Fruit fly (Drosophila melanogaster): ENCODE results near the gene CG43797.

CG43797 gene

DNA sequence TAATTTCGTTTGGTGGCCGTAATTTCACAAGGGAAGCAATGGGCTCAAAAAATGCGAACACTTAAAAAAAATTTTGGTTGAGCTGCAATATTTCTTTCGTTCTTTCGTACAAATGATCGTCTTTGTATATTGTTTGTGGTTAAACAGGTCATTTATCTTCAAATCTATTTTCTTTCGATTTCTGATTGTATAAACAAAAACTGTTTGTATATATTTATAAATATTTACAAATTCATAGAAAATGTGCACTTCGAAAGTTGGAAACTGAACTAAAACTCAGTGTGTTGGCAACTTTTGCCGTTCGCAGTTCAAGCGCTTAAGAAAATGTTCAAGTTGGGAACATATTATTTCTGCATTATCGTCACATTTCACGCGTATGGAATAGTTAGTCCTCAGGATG lies at the start of gene CG43797:
Gene CG43797, plus strand, starts transcription at position 301 of the 400 bp plus-strand sequence.
- TF ChIP-seq Sox14 (GFP tag; optimal IDR thresholded peaks at IDR 0.05) = no peak
- TF ChIP-seq achi (GFP tag; optimal IDR thresholded peaks at IDR 0.05) = no peak
- TF ChIP-seq CG10669 (GFP tag; optimal IDR thresholded peaks at IDR 0.05) = no peak
- no peak for TF ChIP-seq Sox102F (GFP tag; optimal IDR thresholded peaks at IDR 0.05)
- no peak for TF ChIP-seq CG8632 (GFP tag; optimal IDR thresholded peaks at IDR 0.05)
- TF ChIP-seq Gug (GFP tag; IDR thresholded peaks at IDR 0.05) = no peak

DNA sequence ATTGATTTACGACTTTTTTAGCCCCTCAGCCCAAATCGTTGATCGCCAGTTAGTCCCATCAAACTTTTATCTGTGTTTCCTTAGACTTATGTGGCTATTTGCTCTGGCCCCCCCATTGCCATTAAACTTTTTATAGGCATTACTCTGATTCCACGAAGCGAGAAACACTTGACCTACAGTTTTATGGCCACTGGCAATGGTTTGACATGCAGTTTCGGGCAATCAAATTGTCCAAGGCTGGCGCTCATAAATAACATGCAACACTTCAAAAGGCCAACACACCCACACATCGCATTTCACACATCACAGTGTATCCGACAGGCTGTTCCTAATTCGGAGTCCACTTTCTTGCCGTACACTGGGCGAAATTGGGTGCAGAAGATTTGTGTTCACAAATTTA lies 31.5 kb upstream of the CG43797 start:
- no peak for TF ChIP-seq dsx (GFP tag; optimal IDR thresholded peaks at IDR 0.05; ENCODE audit: poor library complexity, severe bottlenecking)
- no peak for TF ChIP-seq CG4318 (GFP tag; optimal IDR thresholded peaks at IDR 0.05)
- no peak for TF ChIP-seq dac (GFP tag; optimal IDR thresholded peaks at IDR 0.05)
- TF ChIP-seq Eip93F (GFP tag; optimal IDR thresholded peaks at IDR 0.05) = no peak
- TF ChIP-seq Sox102F (GFP tag; optimal IDR thresholded peaks at IDR 0.05) = no peak
- no peak for TF ChIP-seq pdm3 (GFP tag; optimal IDR thresholded peaks at IDR 0.05)
- no peak for TF ChIP-seq fkh (GFP tag; optimal IDR thresholded peaks at IDR 0.05)
- TF ChIP-seq CG10631 (GFP tag; optimal IDR thresholded peaks at IDR 0.05) = no peak

DNA sequence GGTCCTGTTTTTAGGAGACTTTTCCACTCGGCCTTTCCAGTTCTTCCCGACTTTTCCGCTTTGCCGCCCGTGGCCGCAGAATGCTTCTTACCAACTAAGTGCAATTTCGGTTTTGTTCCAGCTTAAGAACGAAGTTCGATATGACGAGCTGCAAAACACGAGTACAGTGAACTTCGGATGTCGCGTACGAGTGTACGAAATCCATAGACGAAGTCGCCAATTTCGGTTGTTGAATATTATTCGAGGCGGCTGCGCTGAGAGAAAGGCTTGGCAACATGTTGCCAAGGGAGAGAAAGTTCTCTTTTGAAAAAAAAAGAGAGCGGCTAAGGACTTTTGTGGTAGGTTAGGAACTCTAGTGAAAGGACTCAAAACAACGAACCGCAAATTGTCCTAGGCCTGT lies 8.2 kb upstream of the CG43797 start, which contains the start of gene fred:
Gene fred, minus strand, starts transcription at position 76 of the 400 bp plus-strand sequence.
- TF ChIP-seq CG8632 (GFP tag; optimal IDR thresholded peaks at IDR 0.05) = no peak
- TF ChIP-seq Hr39 (GFP tag; optimal IDR thresholded peaks at IDR 0.05) = no peak
- TF ChIP-seq svp (GFP tag) = no peak
- TF ChIP-seq CG3919 (GFP tag; optimal IDR thresholded peaks at IDR 0.05) = no peak
- no peak for TF ChIP-seq CG6792 (GFP tag; optimal IDR thresholded peaks at IDR 0.05)
- TF ChIP-seq esn (GFP tag; optimal IDR thresholded peaks at IDR 0.05) = no peak
- no peak for TF ChIP-seq eg (GFP tag; IDR thresholded peaks at IDR 0.05)
- TF ChIP-seq Sox102F (GFP tag; optimal IDR thresholded peaks at IDR 0.05) = no peak

DNA sequence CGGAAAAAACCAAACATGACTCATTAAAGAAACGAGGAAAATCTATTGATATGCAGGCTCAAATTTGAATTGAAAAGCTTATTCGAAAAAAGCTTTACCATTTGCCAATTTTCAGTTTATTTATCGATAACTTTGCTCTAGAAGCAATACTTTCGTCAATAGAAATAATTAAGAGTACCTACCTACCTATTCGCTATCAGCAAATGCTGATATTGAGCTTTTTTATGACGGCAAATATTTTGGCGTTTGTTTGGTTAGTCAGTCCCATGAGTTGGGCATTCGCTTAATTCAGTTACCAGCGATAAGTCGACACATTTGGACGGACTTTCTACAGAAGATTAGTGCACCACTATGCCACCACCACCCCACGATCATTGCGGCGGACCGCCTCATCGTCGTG lies 4.0 kb downstream of the CG43797 start, which contains the start of gene CG34176:
Gene CG34176, plus strand, starts transcription at position 301 of the 400 bp plus-strand sequence.
- TF ChIP-seq Lpt (GFP tag; optimal IDR thresholded peaks at IDR 0.05) (no peak), topi (GFP tag; optimal IDR thresholded peaks at IDR 0.05) (no peak), vri (GFP tag; optimal IDR thresholded peaks at IDR 0.05) (no peak), achi (GFP tag; optimal IDR thresholded peaks at IDR 0.05) (no peak), CG4318 (GFP tag; optimal IDR thresholded peaks at IDR 0.05) (no peak), Smox (GFP tag; optimal IDR thresholded peaks at IDR 0.05) (no peak), fd85E (GFP tag; optimal IDR thresholded peaks at IDR 0.05) (no peak), CG6163 (GFP tag; IDR thresholded peaks at IDR 0.05) (no peak), Hr39 (GFP tag; optimal IDR thresholded peaks at IDR 0.05) (no peak), Met (GFP tag; optimal IDR thresholded peaks at IDR 0.05) (no peak), acj6 (GFP tag; optimal IDR thresholded peaks at IDR 0.05) (no peak), CG1621 (tag; optimal IDR thresholded peaks at IDR 0.05) (no peak), Ets21C (GFP tag; optimal IDR thresholded peaks at IDR 0.05) (no peak), Sox102F (GFP tag; optimal IDR thresholded peaks at IDR 0.05) (no peak)

DNA sequence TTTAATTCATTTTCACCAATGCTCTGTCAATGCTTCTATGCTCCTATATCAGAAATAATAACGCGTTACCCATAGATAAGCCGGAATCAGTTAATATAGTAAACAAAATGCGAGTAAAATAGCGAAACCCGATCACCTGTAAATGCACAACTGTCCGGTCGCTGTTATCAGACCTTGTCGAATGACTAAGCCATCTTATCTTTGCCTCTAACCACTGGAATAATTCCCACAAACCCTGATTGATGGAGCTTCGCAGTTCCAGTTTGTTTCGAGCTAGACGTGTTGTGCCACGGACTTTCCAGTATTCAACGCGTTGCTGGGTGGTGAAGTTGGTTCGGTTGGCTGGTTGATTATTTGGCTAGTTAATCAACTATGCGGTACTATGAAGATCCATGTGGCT lies 4.9 kb downstream of the CG43797 start, which contains the start of gene CG15422:
Gene CG15422, plus strand, starts transcription at position 301 of the 400 bp plus-strand sequence.
- TF ChIP-seq Hr4 (GFP tag; optimal IDR thresholded peaks at IDR 0.05) (no peak), esn (GFP tag; optimal IDR thresholded peaks at IDR 0.05) (no peak), ss (GFP tag; optimal IDR thresholded peaks at IDR 0.05) (no peak), Ets21C (GFP tag; optimal IDR thresholded peaks at IDR 0.05) (no peak), CG8632 (GFP tag; optimal IDR thresholded peaks at IDR 0.05) (no peak), Eip78C (GFP tag) (no peak), lz (GFP tag; optimal IDR thresholded peaks at IDR 0.05) (no peak), CG8319 (GFP tag; optimal IDR thresholded peaks at IDR 0.05) (no peak)
